Fruit fly (Drosophila melanogaster) whole organism, embryonic: ENCODE results near the gene CG43446.

Source experiments
- Antp ChIP-seq: fragments of 200-800 bp; sonication (Bioruptor generic); optimal IDR thresholded peaks from 3 replicates; lab custom pipeline; 2016; ENCODE audit warnings: missing biosample characterization, missing genetic modification characterization
- CG10209 ChIP-seq: fragments of 200-800 bp; sonication (Bioruptor generic); optimal IDR thresholded peaks from 3 replicates; lab custom pipeline; 2017; ENCODE audit warnings: missing biosample characterization, mild to moderate bottlenecking, missing genetic modification characterization, missing genetic modification reagents
- CG11093 ChIP-seq: fragments of 200-800 bp; sonication (Bioruptor generic); IDR thresholded peaks from 3 replicates; pipeline ENCODE4 v1.3.6; 2022; ENCODE audit warnings: missing biosample characterization, missing genetic modification characterization
- CG11723 ChIP-seq: fragments of 200-800 bp; sonication (Bioruptor generic); optimal IDR thresholded peaks from 2 replicates; lab custom pipeline; 2017; ENCODE audit warnings: missing biosample characterization, mild to moderate bottlenecking, missing genetic modification characterization
- CG12155 ChIP-seq: fragments of 200-800 bp; sonication (Bioruptor generic); optimal IDR thresholded peaks from 3 replicates; lab custom pipeline; 2016; ENCODE audit warnings: missing biosample characterization, missing genetic modification characterization
- CG12391 ChIP-seq: fragments of 200-800 bp; sonication (Bioruptor generic); optimal IDR thresholded peaks from 3 replicates; lab custom pipeline; 2018; ENCODE audit warnings: missing biosample characterization, mild to moderate bottlenecking, missing genetic modification characterization, moderate library complexity
- CG12942 ChIP-seq: fragments of 200-800 bp; sonication (Bioruptor generic); optimal IDR thresholded peaks from 3 replicates; lab custom pipeline; 2016; ENCODE audit warnings: missing biosample characterization, missing genetic modification characterization
- CG14441 ChIP-seq: fragments of 200-800 bp; sonication (Bioruptor generic); IDR thresholded peaks from 2 replicates; pipeline ENCODE4 v1.3.6; 2022; ENCODE audit warnings: missing biosample characterization, missing genetic modification characterization
- CG14667 ChIP-seq: fragments of 200-800 bp; sonication (Bioruptor generic); IDR thresholded peaks from 2 replicates; pipeline ENCODE4 v1.3.6; 2022; ENCODE audit warnings: missing biosample characterization, missing genetic modification characterization
- CG17186 ChIP-seq: fragments of 200-800 bp; sonication (Bioruptor generic); optimal IDR thresholded peaks from 3 replicates; lab custom pipeline; 2017; ENCODE audit warnings: missing biosample characterization, missing genetic modification reagents, missing genetic modification characterization
- CG30020 ChIP-seq: fragments of 200-800 bp; optimal IDR thresholded peaks from 2 replicates; lab custom pipeline; 2019; ENCODE audit warnings: missing biosample characterization, mild to moderate bottlenecking, missing genetic modification characterization, moderate library complexity
- CG30431 ChIP-seq: fragments of 200-800 bp; sonication (Bioruptor generic); optimal IDR thresholded peaks from 2 replicates; lab custom pipeline; 2017; ENCODE audit warnings: missing biosample characterization, missing genetic modification characterization
- CG3163 ChIP-seq: fragments of 200-800 bp; sonication (Bioruptor generic); optimal IDR thresholded peaks from 3 replicates; lab custom pipeline; 2016; ENCODE audit warnings: missing biosample characterization, missing genetic modification characterization
- CG3726 ChIP-seq: fragments of 200-800 bp; sonication (Bioruptor generic); IDR thresholded peaks from 3 replicates; pipeline ENCODE4, ENCODE4 v1.3.6; 2022; ENCODE audit warnings: missing biosample characterization, missing genetic modification characterization
- CG4404 ChIP-seq: fragments of 200-800 bp; sonication (Bioruptor generic); IDR thresholded peaks from 2 replicates; pipeline ENCODE4 v1.3.6; 2022; ENCODE audit warnings: missing biosample characterization, missing genetic modification characterization
- CG4820 ChIP-seq: fragments of 200-800 bp; sonication (Bioruptor generic); optimal IDR thresholded peaks from 3 replicates; lab custom pipeline; 2016; ENCODE audit warnings: missing biosample characterization, missing genetic modification characterization
- CG4854 ChIP-seq: fragments of 200-800 bp; sonication (Bioruptor generic); optimal IDR thresholded peaks from 2 replicates; lab custom pipeline; 2016; ENCODE audit warnings: missing biosample characterization, missing genetic modification characterization, inconsistent platforms
- CG6272 ChIP-seq: fragments of 200-800 bp; sonication (Bioruptor generic); IDR thresholded peaks from 2 replicates; pipeline ENCODE4 v1.3.6; 2022; ENCODE audit warnings: missing biosample characterization, missing genetic modification characterization
- CG8924 ChIP-seq: fragments of 200-800 bp; optimal IDR thresholded peaks from 3 replicates; lab custom pipeline; 2019; ENCODE audit warnings: missing biosample characterization, mild to moderate bottlenecking, missing genetic modification characterization, moderate library complexity
- CG9215 ChIP-seq: fragments of 200-800 bp; sonication (Bioruptor generic); IDR thresholded peaks from 2 replicates; pipeline ENCODE4 v1.3.6; 2022; ENCODE audit warnings: missing biosample characterization, missing genetic modification characterization
- CG9876 ChIP-seq: fragments of 200-800 bp; sonication (Bioruptor generic); optimal IDR thresholded peaks from 2 replicates; lab custom pipeline; 2016; ENCODE audit warnings: missing biosample characterization, missing genetic modification characterization
- Chrac-16 ChIP-seq: fragments of 200-800 bp; sonication (Bioruptor generic); optimal IDR thresholded peaks from 3 replicates; lab custom pipeline; 2016; ENCODE audit warnings: missing biosample characterization, missing genetic modification characterization
- CrebB ChIP-seq: fragments of 200-800 bp; sonication (Bioruptor generic); optimal IDR thresholded peaks from 3 replicates; lab custom pipeline; 2018; ENCODE audit warnings: missing biosample characterization, mild to moderate bottlenecking, missing genetic modification characterization
- Doc3 ChIP-seq: fragments of 200-800 bp; sonication (Bioruptor generic); IDR thresholded peaks from 3 replicates; pipeline ENCODE4 v1.3.6; 2022; ENCODE audit warnings: missing biosample characterization, missing genetic modification characterization; ENCODE audit not compliant: partially characterized antibody
- E2f2 ChIP-seq: fragments of 200-800 bp; sonication (Bioruptor generic); IDR thresholded peaks from 2 replicates; pipeline ENCODE4 v1.3.6; 2022; ENCODE audit warnings: missing biosample characterization, missing genetic modification characterization
- HLHmδ ChIP-seq: fragments of 200-800 bp; sonication (Bioruptor generic); optimal IDR thresholded peaks from 2 replicates; lab custom pipeline; 2018; ENCODE audit warnings: missing biosample characterization, mild to moderate bottlenecking, missing genetic modification characterization, moderate library complexity
- Mes4 ChIP-seq: fragments of 200-800 bp; sonication (Bioruptor generic); optimal IDR thresholded peaks from 2 replicates; lab custom pipeline; 2016; ENCODE audit warnings: missing biosample characterization, missing genetic modification characterization
- Myb ChIP-seq: fragments of 200-800 bp; sonication (Bioruptor generic); optimal IDR thresholded peaks from 2 replicates; lab custom pipeline; 2016; ENCODE audit warnings: missing biosample characterization, missing genetic modification characterization
- NC2β ChIP-seq: fragments of 200-800 bp; sonication (Bioruptor generic); optimal IDR thresholded peaks from 2 replicates; lab custom pipeline; 2016; ENCODE audit warnings: missing biosample characterization, missing genetic modification characterization
- Sox100B ChIP-seq: fragments of 200-800 bp; sonication (Bioruptor generic); optimal IDR thresholded peaks from 3 replicates; lab custom pipeline; 2018; ENCODE audit warnings: missing biosample characterization, mild to moderate bottlenecking, missing genetic modification characterization
- Tbp ChIP-seq: fragments of >200 bp; optimal IDR thresholded peaks from 2 replicates; lab custom pipeline; 2018; ENCODE audit warnings: missing biosample characterization, missing genetic modification characterization
- YL-1 ChIP-seq: fragments of 200-800 bp; sonication (Bioruptor generic); optimal IDR thresholded peaks from 3 replicates; lab custom pipeline; 2017; ENCODE audit warnings: missing biosample characterization, mild to moderate bottlenecking, missing genetic modification characterization
- amos ChIP-seq: fragments of 200-800 bp; sonication (Bioruptor generic); IDR thresholded peaks from 2 replicates; pipeline ENCODE4 v1.3.6; 2022; ENCODE audit warnings: missing biosample characterization, missing genetic modification characterization; ENCODE audit not compliant: partially characterized antibody
- br ChIP-seq: fragments of >200 bp; optimal IDR thresholded peaks from 2 replicates; lab custom pipeline; 2017
- chm ChIP-seq: fragments of 200-800 bp; sonication (Bioruptor generic); IDR thresholded peaks from 2 replicates; pipeline ENCODE4 v1.3.6; 2022; ENCODE audit warnings: missing biosample characterization, missing genetic modification characterization
- en ChIP-seq: fragments of 200-800 bp; sonication (Bioruptor generic); optimal IDR thresholded peaks from 2 replicates; lab custom pipeline; 2016; ENCODE audit warnings: missing biosample characterization, missing genetic modification characterization
- eve ChIP-seq, 2 experiments: fragments of >200 bp; optimal IDR thresholded peaks; 2 replicates each; lab custom pipeline; 2017; ENCODE audit warnings: missing biosample characterization in 2 of 2, missing genetic modification characterization in 2 of 2
- ewg ChIP-seq: fragments of 200-800 bp; sonication (Bioruptor generic); optimal IDR thresholded peaks from 3 replicates; lab custom pipeline; 2017; ENCODE audit warnings: mild to moderate bottlenecking, missing biosample characterization, missing genetic modification reagents, missing genetic modification characterization
- gsb ChIP-seq: fragments of 200-800 bp; sonication (Bioruptor generic); IDR thresholded peaks from 2 replicates; pipeline ENCODE4 v1.3.6; 2022; ENCODE audit warnings: missing biosample characterization, missing genetic modification characterization
- gt ChIP-seq: fragments of 200-800 bp; sonication (Bioruptor generic); IDR thresholded peaks from 2 replicates; pipeline ENCODE4 v1.3.6; 2022; ENCODE audit warnings: missing biosample characterization, missing genetic modification characterization
- jigr1 ChIP-seq: fragments of 200-800 bp; sonication (Bioruptor generic); IDR thresholded peaks from 3 replicates; pipeline ENCODE4 v1.3.6; 2022; ENCODE audit warnings: missing biosample characterization, missing genetic modification characterization
- jing ChIP-seq: fragments of 200-800 bp; sonication (Bioruptor generic); optimal IDR thresholded peaks from 2 replicates; lab custom pipeline; 2018; ENCODE audit warnings: missing biosample characterization, mild to moderate bottlenecking, missing genetic modification characterization
- mam ChIP-seq: fragments of 200-800 bp; sonication (Bioruptor generic); optimal IDR thresholded peaks from 3 replicates; lab custom pipeline; 2016; ENCODE audit warnings: missing biosample characterization, missing genetic modification characterization
- nerfin-1 ChIP-seq: fragments of 200-800 bp; sonication (Bioruptor generic); optimal IDR thresholded peaks from 3 replicates; lab custom pipeline; 2019; ENCODE audit warnings: missing biosample characterization, mild to moderate bottlenecking, missing genetic modification characterization, moderate library complexity
- phol ChIP-seq: fragments of 200-800 bp; sonication (Bioruptor generic); optimal IDR thresholded peaks from 3 replicates; lab custom pipeline; 2018; ENCODE audit warnings: missing biosample characterization, mild to moderate bottlenecking, missing genetic modification characterization, moderate library complexity
- scrt ChIP-seq: fragments of 200-800 bp; sonication (Bioruptor generic); optimal IDR thresholded peaks from 2 replicates; lab custom pipeline; 2018; ENCODE audit warnings: missing biosample characterization, mild to moderate bottlenecking, missing genetic modification characterization, moderate library complexity
- sisA ChIP-seq: fragments of 200-800 bp; sonication (Bioruptor generic); IDR thresholded peaks from 2 replicates; pipeline ENCODE4 v1.3.6; 2022; ENCODE audit warnings: missing biosample characterization, missing genetic modification characterization
- stwl ChIP-seq: fragments of 200-800 bp; sonication (Bioruptor generic); optimal IDR thresholded peaks from 3 replicates; lab custom pipeline; 2018; ENCODE audit warnings: missing biosample characterization, mild to moderate bottlenecking, missing genetic modification characterization, moderate library complexity
- tap ChIP-seq: fragments of 200-800 bp; optimal IDR thresholded peaks from 3 replicates; lab custom pipeline; 2019; ENCODE audit warnings: missing biosample characterization, mild to moderate bottlenecking, missing genetic modification characterization, moderate library complexity
- toy ChIP-seq: fragments of 200-800 bp; sonication (Bioruptor generic); IDR thresholded peaks from 2 replicates; pipeline ENCODE4 v1.3.6; 2022; ENCODE audit warnings: missing biosample characterization, missing genetic modification characterization
- twi ChIP-seq: fragments of 200-800 bp; optimal IDR thresholded peaks from 2 replicates; lab custom pipeline; 2019; ENCODE audit warnings: missing biosample characterization, mild to moderate bottlenecking, missing genetic modification characterization, moderate library complexity
- wor ChIP-seq: fragments of 200-800 bp; sonication (Bioruptor generic); IDR thresholded peaks from 2 replicates; pipeline ENCODE4 v1.3.6; 2022; ENCODE audit warnings: missing biosample characterization, missing genetic modification characterization

The CG43446 gene

dm6 chr3R:20948448-20949174 lies 39.1 kb downstream of the CG43446 start, which contains the start of gene Atpalpha (continued):
- peak; percentile 56 for TF ChIP-seq CG30020
- TF ChIP-seq gt (GFP tag; lab: Robert Waterston, UW) = no peak
- no peak for TF ChIP-seq sisA (GFP tag; lab: Robert Waterston, UW)
- TF ChIP-seq CG6272 (GFP tag; lab: Robert Waterston, UW) = no peak
- no peak for TF ChIP-seq wor (GFP tag; lab: Robert Waterston, UW)
- TF ChIP-seq CG12942 (GFP tag; lab: Kevin White, UChicago) = no peak
- TF ChIP-seq CG11093 = no peak
- peak; percentile 94 for TF ChIP-seq Doc3 (GFP tag; lab: Robert Waterston, UW)
- TF ChIP-seq CG12155 (GFP tag; lab: Kevin White, UChicago) = no peak
- TF ChIP-seq CG4854 (GFP tag; lab: Kevin White, UChicago) = no peak
- peak; percentile 96 for TF ChIP-seq amos (GFP tag; lab: Robert Waterston, UW)
- no peak for TF ChIP-seq CrebB (tag; lab: Kevin White, UChicago)
- no peak for TF ChIP-seq CG9215 (GFP tag; lab: Robert Waterston, UW)
- TF ChIP-seq NC2β = no peak
- TF ChIP-seq Sox100B = no peak
- peak; percentile 79 for TF ChIP-seq YL-1 (GFP tag; lab: Kevin White, UChicago)
- no peak for TF ChIP-seq CG14667 (GFP tag; lab: Robert Waterston, UW)
- no peak for TF ChIP-seq CG10209 (GFP tag; lab: Kevin White, UChicago)
- no peak for TF ChIP-seq CG4820
- TF ChIP-seq CG17186 (GFP tag; lab: Kevin White, UChicago) = no peak
- no peak for TF ChIP-seq Mes4
- no peak for TF ChIP-seq ewg (GFP tag; lab: Kevin White, UChicago)
- no peak for TF ChIP-seq CG11723 (GFP tag; lab: Kevin White, UChicago)
- TF ChIP-seq en (GFP tag; lab: Kevin White, UChicago) = no peak
- no peak for TF ChIP-seq HLHmδ (GFP tag; lab: Kevin White, UChicago)
- TF ChIP-seq Antp (GFP tag; lab: Kevin White, UChicago) = peak; percentile 2
- no peak for TF ChIP-seq scrt
- TF ChIP-seq twi (tag; lab: Kevin White, UChicago) = no peak
- peak; percentile 60 for TF ChIP-seq CG12391 (tag; lab: Kevin White, UChicago)
- TF ChIP-seq nerfin-1 = no peak
- TF ChIP-seq phol (tag; lab: Kevin White, UChicago) = peak; percentile 94
- TF ChIP-seq Chrac-16 (GFP tag; lab: Kevin White, UChicago) = no peak
- no peak for TF ChIP-seq Tbp (GFP tag; lab: Kevin White, UChicago)
- peak in 1 of 2 experiments; percentile 74 for TF ChIP-seq eve (GFP tag; optimal IDR thresholded peaks at IDR 0.05; lab: Kevin White, UChicago)
- TF ChIP-seq jigr1 (GFP tag; lab: Robert Waterston, UW) = no peak
- TF ChIP-seq CG3163 (GFP tag; lab: Kevin White, UChicago) = no peak
- TF ChIP-seq chm (GFP tag; lab: Robert Waterston, UW) = no peak; the same call in 1 of the 2 replicates
- TF ChIP-seq E2f2 (GFP tag; lab: Robert Waterston, UW) = no peak
- TF ChIP-seq CG9876 (GFP tag; lab: Kevin White, UChicago) = no peak
- peak; percentile 84 for TF ChIP-seq stwl (tag; lab: Kevin White, UChicago)
- TF ChIP-seq CG30431 (GFP tag; lab: Kevin White, UChicago) = no peak
- no peak for TF ChIP-seq br (lab: Kevin White, UChicago)
- TF ChIP-seq mam (GFP tag; lab: Kevin White, UChicago) = no peak
- TF ChIP-seq CG8924 (tag; lab: Kevin White, UChicago) = peak; percentile 68
- TF ChIP-seq jing = no peak
- no peak for TF ChIP-seq gsb (GFP tag; lab: Robert Waterston, UW)
- TF ChIP-seq tap (tag; lab: Kevin White, UChicago) = peak; percentile 31
- no peak for TF ChIP-seq CG14441 (GFP tag; lab: Robert Waterston, UW)
- TF ChIP-seq toy (GFP tag; lab: Robert Waterston, UW) = no peak
- no peak for TF ChIP-seq CG3726
- no peak for TF ChIP-seq CG4404
- TF ChIP-seq Myb (GFP tag; lab: Kevin White, UChicago) = no peak
